Fruit fly (Drosophila melanogaster) whole organism, pupa: Measurements from ENCODE around the gene Pfdn4.

Experiments used
- CG10348 ChIP-seq: fragments of 200-800 bp; sonication (Bioruptor generic); IDR thresholded peaks from 2 replicates; pipeline ENCODE4 v1.3.6; 2022; ENCODE audit warnings: missing biosample characterization, missing genetic modification characterization
- CG12605 ChIP-seq: fragments of 200-800 bp; sonication (Bioruptor generic); IDR thresholded peaks from 2 replicates; pipeline ENCODE4 v1.3.6; 2022; ENCODE audit warnings: missing biosample characterization, missing genetic modification characterization
- CG13204 ChIP-seq: fragments of 200-800 bp; sonication (Bioruptor generic); optimal IDR thresholded peaks from 2 replicates; lab custom pipeline; 2018; ENCODE audit warnings: missing biosample characterization, mild to moderate bottlenecking, missing genetic modification characterization, moderate library complexity
- CG14655 ChIP-seq: fragments of 200-800 bp; sonication (Bioruptor generic); optimal IDR thresholded peaks from 3 replicates; lab custom pipeline; 2017; ENCODE audit warnings: mild to moderate bottlenecking, missing biosample characterization, missing genetic modification reagents, missing genetic modification characterization
- CG15710 ChIP-seq: fragments of 200-800 bp; sonication (Bioruptor generic); optimal IDR thresholded peaks from 2 replicates; lab custom pipeline; 2018; ENCODE audit warnings: missing biosample characterization, mild to moderate bottlenecking, missing genetic modification characterization, moderate library complexity
- CG17806 ChIP-seq: fragments of 200-800 bp; sonication (Bioruptor generic); optimal IDR thresholded peaks from 2 replicates; lab custom pipeline; 2018; ENCODE audit warnings: missing biosample characterization, mild to moderate bottlenecking, missing genetic modification characterization, moderate library complexity
- CG32121 ChIP-seq: fragments of 200-800 bp; sonication (Bioruptor generic); IDR thresholded peaks from 2 replicates; pipeline ENCODE4 v1.3.6; 2022; ENCODE audit warnings: missing biosample characterization, missing genetic modification characterization
- CG34367 ChIP-seq: fragments of 200-800 bp; sonication (Bioruptor generic); optimal IDR thresholded peaks from 2 replicates; lab custom pipeline; 2018; ENCODE audit warnings: missing biosample characterization, mild to moderate bottlenecking, missing genetic modification characterization
- CG4496 ChIP-seq: fragments of 200-800 bp; sonication (Bioruptor generic); IDR thresholded peaks from 3 replicates; pipeline ENCODE4 v1.3.6; 2022; ENCODE audit warnings: missing biosample characterization, missing genetic modification characterization
- CG8159 ChIP-seq: fragments of 200-800 bp; sonication (Bioruptor generic); optimal IDR thresholded peaks from 3 replicates; lab custom pipeline; 2018; ENCODE audit warnings: missing biosample characterization, mild to moderate bottlenecking, missing genetic modification characterization, moderate library complexity
- CG8301 ChIP-seq: fragments of 200-800 bp; sonication (Bioruptor generic); optimal IDR thresholded peaks from 2 replicates; lab custom pipeline; 2018; ENCODE audit warnings: missing biosample characterization, mild to moderate bottlenecking, missing genetic modification characterization
- CG9948 ChIP-seq: fragments of 200-800 bp; sonication (Bioruptor generic); optimal IDR thresholded peaks from 2 replicates; lab custom pipeline; 2018; ENCODE audit warnings: missing biosample characterization, mild to moderate bottlenecking, missing genetic modification characterization, moderate library complexity
- D1 ChIP-seq: fragments of 200-800 bp; sonication (Bioruptor generic); optimal IDR thresholded peaks from 2 replicates; lab custom pipeline; 2018; ENCODE audit warnings: missing biosample characterization, mild to moderate bottlenecking, missing genetic modification characterization, moderate library complexity
- EcR ChIP-seq: fragments of 200-800 bp; sonication (Bioruptor generic); optimal IDR thresholded peaks from 3 replicates; lab custom pipeline; 2019; ENCODE audit warnings: missing biosample characterization, missing genetic modification characterization, mild to moderate bottlenecking, moderate library complexity, missing genetic modification reagents
- Ets98B ChIP-seq: fragments of 200-800 bp; sonication (Bioruptor generic); IDR thresholded peaks from 2 replicates; pipeline ENCODE4 v1.3.6; 2022; ENCODE audit warnings: missing biosample characterization, missing genetic modification characterization
- Pif1A ChIP-seq: fragments of 200-800 bp; sonication (Bioruptor generic); optimal IDR thresholded peaks from 3 replicates; lab custom pipeline; 2016; ENCODE audit warnings: missing biosample characterization, missing genetic modification characterization
- Pif1B ChIP-seq: fragments of 200-800 bp; sonication (Bioruptor generic); optimal IDR thresholded peaks from 3 replicates; lab custom pipeline; 2016; ENCODE audit warnings: missing biosample characterization, missing genetic modification characterization
- Snoo ChIP-seq: fragments of 200-800 bp; sonication (Bioruptor generic); optimal IDR thresholded peaks from 3 replicates; lab custom pipeline; 2017; ENCODE audit warnings: missing biosample characterization, mild to moderate bottlenecking, missing genetic modification characterization, inconsistent platforms
- fd96Ca ChIP-seq: fragments of 200-800 bp; sonication (Bioruptor generic); IDR thresholded peaks from 3 replicates; pipeline ENCODE4 v1.3.6; 2022; ENCODE audit warnings: missing biosample characterization, missing genetic modification characterization
- gl ChIP-seq: fragments of 200-800 bp; sonication (Bioruptor generic); optimal IDR thresholded peaks from 2 replicates; lab custom pipeline; 2018; ENCODE audit warnings: missing biosample characterization, mild to moderate bottlenecking, missing genetic modification characterization
- rn ChIP-seq: fragments of 200-800 bp; sonication (Bioruptor generic); IDR thresholded peaks from 2 replicates; pipeline ENCODE4 v1.3.6; 2022; ENCODE audit warnings: missing biosample characterization, missing genetic modification characterization

Pfdn4 gene

dm6 chr3L:5348987-5349386 lies 18.8 kb downstream of the Pfdn4 start:
- no peak for TF ChIP-seq gl (tag; lab: Kevin White, UChicago)
- no peak for TF ChIP-seq Pif1A (GFP tag; lab: Kevin White, UChicago)
- TF ChIP-seq D1 (tag; lab: Kevin White, UChicago) = no peak
- TF ChIP-seq CG4496 (GFP tag; lab: Robert Waterston, UW) = no peak
- no peak for TF ChIP-seq CG12605 (GFP tag; lab: Robert Waterston, UW)
- TF ChIP-seq Ets98B (GFP tag; lab: Robert Waterston, UW) = no peak
- TF ChIP-seq EcR (GFP tag; lab: Kevin White, UChicago) = no peak
- TF ChIP-seq CG17806 (tag; lab: Kevin White, UChicago) = no peak
- TF ChIP-seq CG8301 = no peak
- no peak for TF ChIP-seq fd96Ca
- TF ChIP-seq CG10348 = no peak

DNA sequence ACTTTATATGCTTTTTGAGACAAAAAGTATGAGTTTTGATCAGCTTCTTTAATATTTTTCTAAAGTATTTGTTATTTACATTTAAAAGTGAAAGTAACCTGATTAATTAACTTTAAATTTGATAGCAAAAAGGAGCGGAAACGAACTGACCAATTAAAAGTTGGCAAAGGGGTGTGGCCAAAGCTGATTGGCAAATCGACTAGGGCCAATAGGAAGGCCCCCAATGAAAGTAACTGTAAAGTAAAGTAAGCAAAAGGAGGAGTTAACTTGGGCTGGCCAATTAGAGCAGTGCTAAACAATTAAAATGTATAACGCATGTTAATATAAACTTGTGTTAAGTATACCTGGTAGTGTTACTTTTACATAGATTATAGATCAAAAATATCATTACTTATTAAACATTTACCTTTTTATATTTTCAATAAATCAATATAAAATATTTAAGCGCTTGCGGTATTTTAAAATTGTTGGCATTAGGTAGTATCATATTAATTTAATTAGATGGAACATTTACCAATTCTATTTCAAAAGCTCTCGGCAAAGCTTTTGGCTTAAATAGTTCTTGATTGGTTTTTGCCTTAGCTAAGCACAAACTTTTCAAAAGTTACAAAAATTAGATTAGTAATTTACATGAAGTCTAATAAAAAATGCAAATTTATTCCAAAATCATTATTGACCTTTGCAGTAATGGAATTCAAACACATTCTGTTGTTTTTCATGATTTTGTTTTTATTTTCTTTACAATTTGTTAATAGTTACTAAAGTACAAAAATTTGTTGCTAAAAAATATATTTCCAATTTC lies 24.7 kb downstream of the Pfdn4 start:
- TF ChIP-seq CG17806 (tag; lab: Kevin White, UChicago) = no peak
- no peak for TF ChIP-seq Ets98B (GFP tag; lab: Robert Waterston, UW)
- TF ChIP-seq CG4496 (GFP tag; lab: Robert Waterston, UW) = no peak
- TF ChIP-seq CG9948 (tag; lab: Kevin White, UChicago) = no peak
- TF ChIP-seq Pif1A (GFP tag; lab: Kevin White, UChicago) = no peak
- TF ChIP-seq CG14655 (GFP tag; lab: Kevin White, UChicago) = no peak
- no peak for TF ChIP-seq fd96Ca
- TF ChIP-seq EcR (GFP tag; lab: Kevin White, UChicago) = no peak
- TF ChIP-seq CG32121 (GFP tag; lab: Robert Waterston, UW) = no peak
- no peak for TF ChIP-seq CG8301
- no peak for TF ChIP-seq CG34367
- TF ChIP-seq Snoo (tag; lab: Kevin White, UChicago) = no peak
- no peak for TF ChIP-seq Pif1B
- TF ChIP-seq CG10348 = no peak
- TF ChIP-seq gl (tag; lab: Kevin White, UChicago) = no peak
- no peak for TF ChIP-seq CG13204
- TF ChIP-seq CG8159 (tag; lab: Kevin White, UChicago) = no peak
- no peak for TF ChIP-seq D1 (tag; lab: Kevin White, UChicago)
- TF ChIP-seq, all 21 proteins: peak for 0

dm6 chr3L:5341770-5342318 lies 26.0 kb downstream of the Pfdn4 start:
- TF ChIP-seq D1 (tag; lab: Kevin White, UChicago) = no peak
- TF ChIP-seq EcR (GFP tag; lab: Kevin White, UChicago) = no peak
- TF ChIP-seq Ets98B (GFP tag; lab: Robert Waterston, UW) = no peak
- no peak for TF ChIP-seq CG14655 (GFP tag; lab: Kevin White, UChicago)

DNA sequence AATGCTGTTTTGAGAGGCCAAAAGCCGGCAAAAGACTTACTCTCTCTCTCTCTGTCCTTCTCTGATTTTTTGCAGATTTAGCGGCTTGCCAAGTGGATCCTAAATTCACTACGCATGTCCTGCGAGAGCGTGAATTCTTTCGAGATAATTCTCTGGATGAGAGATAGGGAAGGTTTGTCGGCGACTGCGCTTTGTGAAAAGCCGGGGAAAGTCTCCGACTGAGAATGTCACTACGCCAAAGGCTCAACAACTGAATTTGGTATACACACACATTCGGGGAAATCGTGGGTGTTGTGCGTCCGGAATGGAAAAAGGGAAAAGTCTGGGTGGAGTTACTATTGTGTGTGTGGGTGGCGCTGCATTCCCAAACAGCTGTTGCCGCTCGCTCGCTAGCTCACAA lies 38.3 kb downstream of the Pfdn4 start:
- TF ChIP-seq CG34367 = no peak

DNA sequence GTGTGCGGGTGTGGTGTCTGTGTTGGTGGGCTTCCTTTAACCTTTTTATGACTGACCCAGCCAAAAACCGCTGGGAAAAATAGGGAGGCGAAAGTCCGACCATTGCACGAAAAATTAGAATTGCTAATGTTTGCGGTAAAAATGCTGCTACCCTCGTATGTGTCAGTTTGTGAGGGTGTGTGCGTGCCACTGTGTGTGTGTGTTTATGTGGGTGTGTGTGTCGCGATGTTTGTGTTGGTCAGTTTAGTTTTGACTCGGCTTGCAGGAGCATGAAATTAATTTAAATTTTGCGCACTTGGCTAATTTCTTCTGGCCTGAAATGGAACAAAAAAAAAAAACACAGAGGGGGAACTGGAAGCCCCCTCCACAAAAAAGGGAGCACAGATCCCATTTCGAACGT lies 40.0 kb downstream of the Pfdn4 start:
- TF ChIP-seq D1 (tag; lab: Kevin White, UChicago) = no peak
- TF ChIP-seq CG8159 (tag; lab: Kevin White, UChicago) = no peak
- no peak for TF ChIP-seq rn
- TF ChIP-seq gl (tag; lab: Kevin White, UChicago) = no peak
- TF ChIP-seq CG17806 (tag; lab: Kevin White, UChicago) = no peak
- TF ChIP-seq Pif1A (GFP tag; lab: Kevin White, UChicago) = no peak
- TF ChIP-seq CG10348 = no peak
- no peak for TF ChIP-seq CG14655 (GFP tag; lab: Kevin White, UChicago)
- TF ChIP-seq CG8301 = no peak
- no peak for TF ChIP-seq fd96Ca
- TF ChIP-seq CG9948 (tag; lab: Kevin White, UChicago) = no peak
- TF ChIP-seq Ets98B (GFP tag; lab: Robert Waterston, UW) = no peak
- TF ChIP-seq Pif1B = no peak
- TF ChIP-seq CG13204 = no peak
- no peak for TF ChIP-seq CG15710 (tag; lab: Kevin White, UChicago)
- no peak for TF ChIP-seq CG12605 (GFP tag; lab: Robert Waterston, UW)
- TF ChIP-seq CG32121 (GFP tag; lab: Robert Waterston, UW) = no peak
- TF ChIP-seq Snoo (tag; lab: Kevin White, UChicago) = no peak
- TF ChIP-seq CG34367 = no peak
- TF ChIP-seq EcR (GFP tag; lab: Kevin White, UChicago) = no peak
